Worm (Caenorhabditis elegans) whole organism, young adult: ENCODE data around the gene C29F9.2.

Experiments used
- B0019.2 ChIP-seq: fragments of 200-800 bp; sonication (Bioruptor generic); conservative IDR thresholded peaks from 2 replicates; pipeline ENCODE4 v1.3.6; 2022; ENCODE audit warnings: missing genetic modification reagents, missing genetic modification characterization, missing compliant biosample characterization
- B0261.1 ChIP-seq: sonication (generic microtip); optimal IDR thresholded peaks from 2 replicates; lab custom pipeline; 2016; ENCODE audit warnings: mild to moderate bottlenecking, missing genetic modification characterization, moderate library complexity, missing compliant biosample characterization
- D2030.7 ChIP-seq: fragments of 200-800 bp; sonication (Bioruptor generic); IDR thresholded peaks from 2 replicates; pipeline ENCODE4 v1.3.6; 2022; ENCODE audit warnings: missing genetic modification reagents, missing genetic modification characterization, missing compliant biosample characterization
- F23B12.7 ChIP-seq: sonication (generic microtip); optimal IDR thresholded peaks from 2 replicates; lab custom pipeline; 2017; ENCODE audit warnings: missing genetic modification characterization, mild to moderate bottlenecking, missing compliant biosample characterization, antibody characterized with exemption, moderate library complexity; ENCODE audit not compliant: insufficient read depth
- F33H1.4 ChIP-seq: fragments of 200-800 bp; sonication (Bioruptor generic); IDR thresholded peaks from 2 replicates; pipeline ENCODE4 v1.3.6; 2022; ENCODE audit warnings: missing genetic modification reagents, missing genetic modification characterization, missing compliant biosample characterization
- F49E8.2 ChIP-seq: sonication (generic microtip); optimal IDR thresholded peaks from 3 replicates; lab custom pipeline; 2017; ENCODE audit warnings: missing genetic modification characterization, mild to moderate bottlenecking, missing compliant biosample characterization, antibody characterized with exemption, moderate library complexity; ENCODE audit not compliant: insufficient read depth
- K12H6.12 ChIP-seq: fragments of 200-800 bp; sonication (Bioruptor generic); optimal IDR thresholded peaks from 2 replicates; lab custom pipeline; 2018; ENCODE audit warnings: mild to moderate bottlenecking, missing genetic modification characterization, missing compliant biosample characterization
- Y67H2A.10 ChIP-seq: fragments of 200-800 bp; sonication (Bioruptor generic); conservative IDR thresholded peaks from 2 replicates; pipeline ENCODE4 v1.3.6; 2022; ENCODE audit warnings: missing genetic modification reagents, missing genetic modification characterization, missing compliant biosample characterization
- Y95B8A.8 ChIP-seq: fragments of 200-800 bp; sonication (Bioruptor generic); IDR thresholded peaks from 2 replicates; pipeline ENCODE4 v1.3.6; 2022; ENCODE audit warnings: missing genetic modification reagents, missing genetic modification characterization, missing compliant biosample characterization
- ZK185.1 ChIP-seq: sonication (generic microtip); optimal IDR thresholded peaks from 2 replicates; lab custom pipeline; 2016; ENCODE audit warnings: mild to moderate bottlenecking, missing genetic modification characterization, missing compliant biosample characterization; ENCODE audit not compliant: poor library complexity, severe bottlenecking
- attf-3 ChIP-seq: fragments of 200-800 bp; sonication (Bioruptor generic); conservative IDR thresholded peaks from 2 replicates; pipeline ENCODE4 v1.3.6; 2022; ENCODE audit warnings: missing genetic modification reagents, missing genetic modification characterization, missing compliant biosample characterization
- attf-5 ChIP-seq: fragments of 200-800 bp; sonication (Bioruptor generic); optimal IDR thresholded peaks from 2 replicates; lab custom pipeline; 2018; ENCODE audit warnings: mild to moderate bottlenecking, missing genetic modification characterization, missing compliant biosample characterization
- ceh-27 ChIP-seq: fragments of 200-800 bp; sonication (Bioruptor generic); optimal IDR thresholded peaks from 2 replicates; lab custom pipeline; 2018; ENCODE audit warnings: mild to moderate bottlenecking, missing genetic modification characterization, moderate library complexity, missing compliant biosample characterization
- ceh-91 ChIP-seq: fragments of 200-800 bp; sonication (Bioruptor generic); IDR thresholded peaks from 2 replicates; pipeline ENCODE4 v1.3.6; 2022; ENCODE audit warnings: missing genetic modification reagents, missing genetic modification characterization, missing compliant biosample characterization
- dox-1 ChIP-seq: fragments of 200-800 bp; sonication (Bioruptor generic); IDR thresholded peaks from 2 replicates; pipeline ENCODE4 v1.3.6; 2022; ENCODE audit warnings: missing genetic modification reagents, missing genetic modification characterization, missing compliant biosample characterization
- dpl-1 ChIP-seq: fragments of 150-350 bp; optimal IDR thresholded peaks from 2 replicates; lab custom pipeline; 2014; ENCODE audit warnings: missing biosample characterization, missing genetic modification reagents, missing genetic modification characterization
- efl-1 ChIP-seq: fragments of 150-350 bp; optimal IDR thresholded peaks from 2 replicates; lab custom pipeline; 2014; ENCODE audit warnings: missing biosample characterization, missing genetic modification reagents, missing genetic modification characterization
- egl-44 ChIP-seq: fragments of 200-800 bp; sonication (Bioruptor generic); IDR thresholded peaks from 2 replicates; pipeline ENCODE4 v1.3.6; 2022; ENCODE audit warnings: missing genetic modification reagents, missing genetic modification characterization, missing compliant biosample characterization
- egrh-3 ChIP-seq: fragments of 200-800 bp; sonication (Bioruptor generic); IDR thresholded peaks from 2 replicates; pipeline ENCODE4 v1.3.6; 2022; ENCODE audit warnings: missing genetic modification reagents, missing genetic modification characterization, missing compliant biosample characterization
- ekl-4 ChIP-seq: fragments of 200-800 bp; sonication (Bioruptor generic); IDR thresholded peaks from 2 replicates; pipeline ENCODE4 v1.3.6; 2022; ENCODE audit warnings: missing genetic modification reagents, missing genetic modification characterization, missing compliant biosample characterization
- ets-4 ChIP-seq: fragments of 200-800 bp; sonication (Bioruptor generic); optimal IDR thresholded peaks from 2 replicates; lab custom pipeline; 2018; ENCODE audit warnings: mild to moderate bottlenecking, missing genetic modification characterization, missing compliant biosample characterization
- gei-17 ChIP-seq: fragments of 200-800 bp; sonication (Bioruptor generic); optimal IDR thresholded peaks from 2 replicates; lab custom pipeline; 2018; ENCODE audit warnings: mild to moderate bottlenecking, missing genetic modification characterization, missing compliant biosample characterization
- hmg-1.2 ChIP-seq: fragments of 200-800 bp; sonication (Bioruptor generic); IDR thresholded peaks from 2 replicates; pipeline ENCODE4 v1.3.6; 2022; ENCODE audit warnings: missing genetic modification reagents, missing genetic modification characterization, missing compliant biosample characterization
- hrde-1 ChIP-seq: sonication (generic microtip); optimal IDR thresholded peaks from 2 replicates; lab custom pipeline; 2016; ENCODE audit warnings: missing genetic modification characterization, mild to moderate bottlenecking, missing compliant biosample characterization, moderate library complexity, missing genotype, missing genetic modification reagents, borderline replicate concordance
- lin-26 ChIP-seq: fragments of 200-800 bp; sonication (Bioruptor generic); IDR thresholded peaks from 2 replicates; pipeline ENCODE4 v1.3.6; 2022; ENCODE audit warnings: missing genetic modification reagents, missing genetic modification characterization, missing compliant biosample characterization
- lin-35 ChIP-seq, 3 experiments: fragments of 150-350 bp in 2 of 3; sonication (generic microtip) in 1 of 3; optimal IDR thresholded peaks; 2 replicates each; lab custom pipeline; 2014 to 2018; ENCODE audit warnings: missing biosample characterization in 3 of 3, missing genetic modification characterization in 3 of 3, missing genetic modification reagents in 3 of 3
- lin-40 ChIP-seq: sonication (generic microtip); optimal IDR thresholded peaks from 2 replicates; lab custom pipeline; 2016; ENCODE audit warnings: missing genetic modification characterization, mild to moderate bottlenecking, missing compliant biosample characterization, missing genotype, missing genetic modification reagents
- lin-54 ChIP-seq: fragments of 200-800 bp; sonication (Bioruptor generic); optimal IDR thresholded peaks from 2 replicates; lab custom pipeline; 2018; ENCODE audit warnings: mild to moderate bottlenecking, missing genetic modification characterization, missing compliant biosample characterization
- lsl-1 ChIP-seq: fragments of 200-800 bp; sonication (Bioruptor generic); optimal IDR thresholded peaks from 2 replicates; lab custom pipeline; 2018; ENCODE audit warnings: mild to moderate bottlenecking, missing genetic modification characterization, moderate library complexity, missing compliant biosample characterization
- madf-10 ChIP-seq: sonication (generic microtip); optimal IDR thresholded peaks from 2 replicates; lab custom pipeline; 2016; ENCODE audit warnings: mild to moderate bottlenecking, missing genetic modification characterization, missing compliant biosample characterization
- madf-6 ChIP-seq: fragments of 200-800 bp; sonication (Bioruptor generic); IDR thresholded peaks from 2 replicates; pipeline ENCODE4 v1.3.6; 2022; ENCODE audit warnings: missing genetic modification reagents, missing genetic modification characterization, missing compliant biosample characterization
- madf-8 ChIP-seq: fragments of 200-800 bp; sonication (Bioruptor generic); conservative IDR thresholded peaks from 2 replicates; pipeline ENCODE4 v1.3.6; 2022; ENCODE audit warnings: missing genetic modification reagents, missing genetic modification characterization, missing compliant biosample characterization
- mcd-1 ChIP-seq: fragments of 200-800 bp; sonication (Bioruptor generic); IDR thresholded peaks from 2 replicates; pipeline ENCODE4 v1.3.6; 2022; ENCODE audit warnings: missing genetic modification reagents, missing genetic modification characterization, missing compliant biosample characterization
- nfya-2 ChIP-seq: fragments of 200-800 bp; sonication (Bioruptor generic); IDR thresholded peaks from 2 replicates; pipeline ENCODE4 v1.3.6; 2022; ENCODE audit warnings: missing genetic modification reagents, missing genetic modification characterization, missing compliant biosample characterization
- nfyb-1 ChIP-seq: fragments of 200-800 bp; sonication (Bioruptor generic); IDR thresholded peaks from 2 replicates; pipeline ENCODE4 v1.3.6; 2022; ENCODE audit warnings: missing genetic modification reagents, missing genetic modification characterization, missing compliant biosample characterization
- nhr-80 ChIP-seq: sonication (generic microtip); optimal IDR thresholded peaks from 2 replicates; lab custom pipeline; 2016; ENCODE audit warnings: missing genetic modification characterization, missing compliant biosample characterization
- snpc-1.1 ChIP-seq: sonication (generic microtip); optimal IDR thresholded peaks from 2 replicates; lab custom pipeline; 2017; ENCODE audit warnings: missing genetic modification characterization, mild to moderate bottlenecking, missing compliant biosample characterization, antibody characterized with exemption, moderate library complexity, missing genotype, missing genetic modification reagents; ENCODE audit not compliant: insufficient read depth
- snpc-3.4 ChIP-seq: sonication (generic microtip); optimal IDR thresholded peaks from 2 replicates; lab custom pipeline; 2017; ENCODE audit warnings: missing genetic modification characterization, mild to moderate bottlenecking, missing compliant biosample characterization, antibody characterized with exemption, moderate library complexity, missing genotype, missing genetic modification reagents
- snpc-4 ChIP-seq, 5 experiments: fragments of 150-350 bp in 1 of 5; sonication (generic microtip) in 4 of 5; optimal IDR thresholded peaks; 2 replicates each; lab custom pipeline; 2014 to 2018; ENCODE audit warnings: missing genetic modification characterization in 5 of 5, missing biosample characterization in 3 of 5, antibody characterized with exemption in 2 of 5, mild to moderate bottlenecking in 2 of 5, missing compliant biosample characterization in 2 of 5, missing genotype in 2 of 5, moderate library complexity in 2 of 5, missing genetic modification reagents in 1 of 5
- tbp1 ChIP-seq: fragments of 200-800 bp; sonication (Bioruptor generic); optimal IDR thresholded peaks from 2 replicates; lab custom pipeline; 2018; ENCODE audit warnings: mild to moderate bottlenecking, missing genetic modification characterization, missing compliant biosample characterization
- tlf-1 ChIP-seq: fragments of 200-800 bp; sonication (Bioruptor generic); optimal IDR thresholded peaks from 2 replicates; lab custom pipeline; 2018; ENCODE audit warnings: mild to moderate bottlenecking, missing genetic modification characterization, missing compliant biosample characterization
- zfh-2 ChIP-seq: fragments of 200-800 bp; sonication (Bioruptor generic); conservative IDR thresholded peaks from 2 replicates; pipeline ENCODE4 v1.3.6; 2022; ENCODE audit warnings: missing genetic modification reagents, missing genetic modification characterization, missing compliant biosample characterization

Gene C29F9.2

DNA sequence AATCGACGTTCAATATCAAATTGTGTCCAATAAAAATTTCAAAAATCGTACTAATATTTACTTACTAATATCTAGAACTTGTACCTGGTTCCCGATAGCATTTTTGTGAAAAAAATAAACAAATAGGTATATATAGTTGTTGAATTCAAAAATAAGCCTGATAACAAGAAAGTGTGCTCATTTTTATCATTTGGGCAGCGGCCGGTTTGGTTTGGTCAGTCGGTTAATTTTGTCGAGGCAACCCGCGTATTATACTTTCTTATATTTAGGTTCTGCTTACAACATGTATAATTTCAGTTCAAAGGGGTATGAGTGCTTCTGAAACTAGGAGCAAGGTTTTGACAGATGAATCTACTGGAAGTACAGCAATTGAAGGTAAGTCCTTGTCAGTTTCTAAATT is at the start of gene C29F9.2, which contains the start of gene nhr-280:
C29F9.2 (plus strand) TSS at position 298 of the 400 bp plus-strand sequence.
nhr-280 (minus strand) TSS at position 101 of the 400 bp plus-strand sequence.
- TF ChIP-seq nhr-80 (tag; lab: Kevin White, UChicago) (peak; percentile 1), lin-40 (no peak)

DNA sequence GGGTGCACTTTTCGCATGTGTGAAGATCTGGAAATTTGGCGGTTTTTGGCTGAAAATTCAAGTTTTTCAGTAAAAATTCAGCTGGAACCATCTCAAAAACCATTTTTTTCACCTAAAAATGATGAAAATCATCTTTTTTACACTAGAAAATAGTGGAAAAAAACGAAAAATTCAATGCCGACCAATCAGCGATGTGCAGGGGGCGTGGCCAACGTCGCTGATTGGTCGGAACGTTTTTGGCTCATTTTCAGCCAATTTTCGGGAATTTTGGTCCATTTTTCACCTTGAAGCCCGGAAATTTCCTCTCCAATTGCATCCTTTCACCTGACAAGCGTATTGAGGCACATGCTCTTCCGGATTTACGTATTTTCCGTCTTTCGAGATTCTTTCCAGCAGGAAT is 46.4 kb upstream of the C29F9.2 start:
- no peak for TF ChIP-seq egl-44
- TF ChIP-seq nfyb-1 (GFP tag; lab: Robert Waterston, UW): peak; percentile 76; the same call in 1 of the 2 replicates
- 0 out of 2 replicates have a peak, but pooled peaks have one; percentile 77 for TF ChIP-seq nfya-2 (GFP tag; lab: Robert Waterston, UW)

DNA sequence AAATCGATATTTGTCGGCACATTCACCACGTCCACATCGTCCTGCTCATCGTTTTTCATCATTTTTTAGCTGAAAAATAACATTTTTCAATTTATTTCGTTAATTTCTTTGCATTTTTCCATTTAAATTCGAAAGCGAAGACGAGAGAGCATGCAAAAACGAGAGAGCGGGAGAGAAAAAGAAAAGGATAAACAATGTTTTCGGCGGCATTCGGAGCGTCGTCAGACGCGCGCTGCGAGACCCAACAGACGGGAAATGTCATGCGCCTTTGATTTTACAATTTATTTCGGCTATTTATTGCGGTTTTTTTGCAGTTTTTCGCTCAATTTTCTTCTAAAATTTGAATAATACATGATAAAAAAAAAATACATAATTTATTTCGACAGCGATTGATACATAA is 44.4 kb upstream of the C29F9.2 start, which contains the start of gene attf-3:
attf-3 (minus strand) TSS at position 69 of the 400 bp plus-strand sequence.
- TF ChIP-seq gei-17 (GFP tag; lab: Kevin White, UChicago) (no peak), hrde-1 (tag; lab: Kevin White, UChicago) (no peak), attf-3 (GFP tag; lab: Robert Waterston, UW) (peak; percentile 93), lin-26 (GFP tag; lab: Robert Waterston, UW) (no peak), ets-4 (no peak), efl-1 (peak; percentile 79), ceh-91 (GFP tag; lab: Robert Waterston, UW) (peak; percentile 77), snpc-1.1 (peak; percentile 15), dox-1 (GFP tag; lab: Robert Waterston, UW) (peak; percentile 89), ekl-4 (GFP tag; lab: Robert Waterston, UW) (peak; percentile 48; the same call in 1 of the 2 replicates), tbp1 (GFP tag; lab: Kevin White, UChicago) (peak; percentile 58), ZK185.1 (no peak), F23B12.7 (tag; lab: Kevin White, UChicago) (no peak), ceh-27 (GFP tag; lab: Kevin White, UChicago) (peak; percentile 13), madf-6 (GFP tag; lab: Robert Waterston, UW) (peak; percentile 78), mcd-1 (GFP tag; lab: Robert Waterston, UW) (peak; percentile 48; the same call in 1 of the 2 replicates), madf-10 (tag; lab: Kevin White, UChicago) (peak; percentile 54), lin-35 (GFP tag; optimal IDR thresholded peaks at IDR 0.05; lab: Kevin White, UChicago) (peak in 1 of 3 experiments; percentile 36), attf-5 (peak; percentile 91), nhr-80 (tag; lab: Kevin White, UChicago) (no peak), snpc-4 (GFP tag; optimal IDR thresholded peaks at IDR 0.05; lab: Kevin White, UChicago) (peak; percentile 30), snpc-4 (tag; optimal IDR thresholded peaks at IDR 0.05; lab: Kevin White, UChicago) (peak in 2 of 4 experiments; percentile 38), madf-8 (GFP tag; lab: Robert Waterston, UW) (peak; percentile 56), tlf-1 (GFP tag; lab: Kevin White, UChicago) (peak; percentile 29), dpl-1 (GFP tag; lab: Kevin White, UChicago) (peak; percentile 61), B0019.2 (GFP tag; lab: Robert Waterston, UW) (peak; percentile 77), hmg-1.2 (GFP tag; lab: Robert Waterston, UW) (peak; percentile 94), snpc-3.4 (tag; lab: Kevin White, UChicago) (peak; percentile 59), K12H6.12 (peak; percentile 29), F49E8.2 (tag; lab: Kevin White, UChicago) (peak; percentile 59), Y67H2A.10 (GFP tag; lab: Robert Waterston, UW) (no peak), B0261.1 (tag; lab: Kevin White, UChicago) (no peak), lin-54 (GFP tag; lab: Kevin White, UChicago) (peak; percentile 60), Y95B8A.8 (GFP tag; lab: Robert Waterston, UW) (peak; percentile 50; the same call in 1 of the 2 replicates), F33H1.4 (GFP tag; lab: Robert Waterston, UW) (peak; percentile 93), egrh-3 (GFP tag; lab: Robert Waterston, UW) (no peak), D2030.7 (GFP tag; lab: Robert Waterston, UW) (peak; percentile 95), zfh-2 (GFP tag; lab: Robert Waterston, UW) (0 out of 2 replicates have a peak, but pooled peaks have one; percentile 9), lsl-1 (GFP tag; lab: Kevin White, UChicago) (peak; percentile 86)
